Worm (Caenorhabditis elegans) whole organism, L1 larva: ENCODE measurements around the gene ttr-29.

Experiments
- C04F5.9 ChIP-seq: sonication (generic microtip); optimal IDR thresholded peaks from 2 replicates; lab custom pipeline; 2016; ENCODE audit warnings: missing genetic modification characterization, missing compliant biosample characterization
- C16A3.4 ChIP-seq: fragments of 150-350 bp; optimal IDR thresholded peaks from 2 replicates; lab custom pipeline; 2014; ENCODE audit warnings: missing biosample characterization, missing genetic modification characterization
- C34B4.2 ChIP-seq: sonication (generic microtip); optimal IDR thresholded peaks from 2 replicates; lab custom pipeline; 2017; ENCODE audit warnings: mild to moderate bottlenecking, missing genetic modification characterization, missing compliant biosample characterization
- F16B12.6 ChIP-seq: fragments of 150-350 bp; optimal IDR thresholded peaks from 2 replicates; lab custom pipeline; 2014; ENCODE audit warnings: missing biosample characterization, missing genetic modification characterization
- blmp-1 ChIP-seq: fragments of 150-350 bp; optimal IDR thresholded peaks from 2 replicates; lab custom pipeline; 2014; ENCODE audit warnings: missing biosample characterization, missing genetic modification characterization
- ceh-63 ChIP-seq: fragments of 200-800 bp; sonication (Bioruptor generic); optimal IDR thresholded peaks from 2 replicates; lab custom pipeline; 2018; ENCODE audit warnings: mild to moderate bottlenecking, missing genetic modification characterization, missing compliant biosample characterization
- ceh-88 ChIP-seq: fragments of 200-800 bp; sonication (Bioruptor generic); IDR thresholded peaks from 2 replicates; pipeline ENCODE4 v1.3.6; 2022; ENCODE audit warnings: missing genetic modification characterization, missing compliant biosample characterization
- ces-1 ChIP-seq: fragments of 150-350 bp; optimal IDR thresholded peaks from 2 replicates; lab custom pipeline; 2014; ENCODE audit warnings: missing biosample characterization, missing genetic modification reagents, missing genetic modification characterization
- dpl-1 ChIP-seq, 3 experiments: fragments of 150-350 bp in 2 of 3; sonication (generic microtip) in 1 of 3; optimal IDR thresholded peaks; 2 replicates each; lab custom pipeline; 2014 to 2017; ENCODE audit warnings: missing biosample characterization in 3 of 3, missing genetic modification characterization in 3 of 3, missing genetic modification reagents in 3 of 3
- efl-3 ChIP-seq: fragments of 200-800 bp; sonication (Bioruptor generic); optimal IDR thresholded peaks from 2 replicates; lab custom pipeline; 2018; ENCODE audit warnings: mild to moderate bottlenecking, missing genetic modification characterization, missing compliant biosample characterization
- egl-13 ChIP-seq: sonication (generic microtip); optimal IDR thresholded peaks from 2 replicates; lab custom pipeline; 2016; ENCODE audit warnings: missing genotype, missing genetic modification reagents, missing genetic modification characterization, missing compliant biosample characterization
- egl-27 ChIP-seq, 2 experiments: fragments of 150-350 bp in 1 of 2; sonication (generic microtip); optimal IDR thresholded peaks; 3 replicates each; lab custom pipeline; 2017 to 2018; ENCODE audit warnings: missing biosample characterization in 2 of 2, missing genetic modification characterization in 2 of 2, missing genetic modification reagents in 2 of 2
- elt-2 ChIP-seq: sonication (generic microtip); optimal IDR thresholded peaks from 2 replicates; lab custom pipeline; 2016; ENCODE audit warnings: missing genetic modification characterization, mild to moderate bottlenecking, inconsistent platforms, missing compliant biosample characterization, missing genetic modification reagents
- elt-3 ChIP-seq, 6 experiments: fragments of 150-350 bp in 1 of 6; sonication (generic microtip); optimal IDR thresholded peaks; 2 replicates each; lab custom pipeline; 2017 to 2018; ENCODE audit warnings: missing biosample characterization in 6 of 6, missing genetic modification characterization in 6 of 6, inconsistent platforms in 1 of 6
- fkh-10 ChIP-seq: sonication (generic microtip); optimal IDR thresholded peaks from 2 replicates; lab custom pipeline; 2017; ENCODE audit warnings: missing biosample characterization, missing genetic modification reagents, missing genetic modification characterization
- fkh-4 ChIP-seq: sonication (generic microtip); optimal IDR thresholded peaks from 2 replicates; lab custom pipeline; 2016; ENCODE audit warnings: missing compliant biosample characterization, missing genetic modification characterization, borderline replicate concordance
- hlh-4 ChIP-seq: sonication (generic microtip); optimal IDR thresholded peaks from 2 replicates; lab custom pipeline; 2016; ENCODE audit warnings: mild to moderate bottlenecking, missing genetic modification characterization, missing compliant biosample characterization
- hpl-2 ChIP-seq: fragments of 150-350 bp; optimal IDR thresholded peaks from 2 replicates; lab custom pipeline; 2014; ENCODE audit warnings: missing biosample characterization, missing genetic modification reagents, missing genetic modification characterization
- irx-1 ChIP-seq: sonication (generic microtip); optimal IDR thresholded peaks from 2 replicates; lab custom pipeline; 2016; ENCODE audit warnings: missing genetic modification characterization, missing compliant biosample characterization
- isw-1 ChIP-seq: fragments of 200-800 bp; sonication (Bioruptor generic); IDR thresholded peaks from 2 replicates; pipeline ENCODE4 v1.3.6; 2022; ENCODE audit warnings: missing genetic modification characterization, missing compliant biosample characterization
- jun-1 ChIP-seq: fragments of 150-350 bp; optimal IDR thresholded peaks from 2 replicates; lab custom pipeline; 2014; ENCODE audit warnings: missing biosample characterization, missing genetic modification reagents, missing genetic modification characterization
- lin-35 ChIP-seq, 2 experiments: fragments of 150-350 bp; optimal IDR thresholded peaks; 2 replicates each; lab custom pipeline; 2014; ENCODE audit warnings: missing biosample characterization in 2 of 2, missing genetic modification characterization in 2 of 2, missing genetic modification reagents in 2 of 2
- lsy-2 ChIP-seq, 2 experiments: fragments of 150-350 bp; optimal IDR thresholded peaks; 2 replicates each; lab custom pipeline; 2014; ENCODE audit warnings: missing biosample characterization in 2 of 2, missing genetic modification characterization in 2 of 2
- mab-9 ChIP-seq: fragments of 200-800 bp; sonication (Bioruptor generic); IDR thresholded peaks from 2 replicates; pipeline ENCODE4 v1.3.6; 2022; ENCODE audit warnings: missing genetic modification reagents, missing genetic modification characterization, missing compliant biosample characterization
- nhr-11 ChIP-seq: fragments of 150-350 bp; optimal IDR thresholded peaks from 2 replicates; lab custom pipeline; 2014; ENCODE audit warnings: missing biosample characterization, missing genetic modification characterization
- nhr-20 ChIP-seq: sonication (generic microtip); optimal IDR thresholded peaks from 2 replicates; lab custom pipeline; 2016; ENCODE audit warnings: mild to moderate bottlenecking, missing genetic modification characterization, missing compliant biosample characterization
- nhr-28 ChIP-seq: fragments of 150-350 bp; optimal IDR thresholded peaks from 2 replicates; lab custom pipeline; 2014; ENCODE audit warnings: missing biosample characterization, missing genetic modification characterization
- nhr-71 ChIP-seq: sonication (generic microtip); optimal IDR thresholded peaks from 2 replicates; lab custom pipeline; 2016; ENCODE audit warnings: mild to moderate bottlenecking, missing genetic modification characterization, moderate library complexity, missing compliant biosample characterization
- nhr-76 ChIP-seq: sonication (generic microtip); optimal IDR thresholded peaks from 2 replicates; lab custom pipeline; 2017; ENCODE audit warnings: missing biosample characterization, missing genetic modification characterization
- nhr-77 ChIP-seq: fragments of 150-350 bp; optimal IDR thresholded peaks from 2 replicates; lab custom pipeline; 2014; ENCODE audit warnings: missing biosample characterization, missing genetic modification characterization
- nhr-85 ChIP-seq: sonication (generic microtip); peaks from one replicate; lab custom pipeline; 2016; ENCODE audit warnings: missing genetic modification characterization, inconsistent platforms, missing compliant biosample characterization
- nhr-90 ChIP-seq: sonication (generic microtip); optimal IDR thresholded peaks from 2 replicates; lab custom pipeline; 2016; ENCODE audit warnings: mild to moderate bottlenecking, missing genetic modification characterization, missing compliant biosample characterization; ENCODE audit not compliant: poor library complexity
- pqm-1 ChIP-seq: sonication (generic microtip); optimal IDR thresholded peaks from 3 replicates; lab custom pipeline; 2017; ENCODE audit warnings: missing biosample characterization, missing genetic modification characterization
- skn-1 ChIP-seq: fragments of 150-350 bp; optimal IDR thresholded peaks from 2 replicates; lab custom pipeline; 2014; ENCODE audit warnings: missing biosample characterization, missing genetic modification characterization
- sox-4 ChIP-seq: sonication (generic microtip); optimal IDR thresholded peaks from 2 replicates; lab custom pipeline; 2016; ENCODE audit warnings: missing genetic modification characterization, missing compliant biosample characterization
- sptf-1 ChIP-seq: fragments of 150-350 bp; optimal IDR thresholded peaks from 2 replicates; lab custom pipeline; 2014; ENCODE audit warnings: missing biosample characterization, missing genetic modification characterization
- tlp-1 ChIP-seq: fragments of 150-350 bp; optimal IDR thresholded peaks from 2 replicates; lab custom pipeline; 2014; ENCODE audit warnings: missing biosample characterization, missing genetic modification characterization
- unc-130 ChIP-seq: fragments of 150-350 bp; optimal IDR thresholded peaks from 2 replicates; lab custom pipeline; 2017; ENCODE audit warnings: missing biosample characterization, missing genetic modification characterization, inconsistent platforms
- unc-86 ChIP-seq: sonication (generic microtip); optimal IDR thresholded peaks from 2 replicates; lab custom pipeline; 2016; ENCODE audit warnings: missing genetic modification characterization, missing compliant biosample characterization
- unc-98 ChIP-seq: fragments of 200-800 bp; sonication (Bioruptor generic); IDR thresholded peaks from 2 replicates; pipeline ENCODE4 v1.3.6; 2022; ENCODE audit warnings: missing genetic modification characterization, missing compliant biosample characterization
- vab-15 ChIP-seq: sonication (generic microtip); optimal IDR thresholded peaks from 2 replicates; lab custom pipeline; 2017; ENCODE audit warnings: missing genotype, mild to moderate bottlenecking, missing genetic modification characterization, missing compliant biosample characterization
- zag-1 ChIP-seq: fragments of 150-350 bp; optimal IDR thresholded peaks from 2 replicates; lab custom pipeline; 2014; ENCODE audit warnings: missing biosample characterization, missing genetic modification characterization
- ztf-11 ChIP-seq, 2 experiments: sonication (generic microtip); optimal IDR thresholded peaks; 2 replicates each; lab custom pipeline; 2016 to 2017; ENCODE audit warnings: missing genetic modification characterization in 2 of 2, missing biosample characterization in 1 of 2, missing compliant biosample characterization in 1 of 2

Gene ttr-29

DNA sequence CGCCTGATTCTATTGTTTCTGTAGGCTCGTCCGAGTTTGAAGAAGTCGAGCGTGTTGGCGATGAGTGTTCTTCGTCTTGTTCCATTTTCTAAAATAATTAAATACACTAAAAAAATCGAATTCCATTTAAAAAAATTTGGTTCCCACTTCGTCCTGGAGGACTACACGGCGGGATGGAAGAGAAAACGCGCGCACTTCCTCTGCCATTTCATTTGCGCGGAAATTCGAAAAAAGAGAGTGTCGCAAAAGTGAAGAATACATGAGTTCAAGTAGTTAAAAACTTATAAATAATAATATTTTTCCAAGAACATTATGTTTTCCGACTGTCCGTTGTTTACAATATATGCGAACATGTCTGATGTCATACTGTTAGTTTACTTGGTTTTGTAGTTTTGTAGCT, 36.7 kb downstream of the ttr-29 start, which contains the start of gene T07F10.3 (continued):
- TF ChIP-seq nhr-76 (tag; lab: Kevin White, UChicago) (peak; percentile 8), pqm-1 (tag; lab: Kevin White, UChicago) (no peak), hpl-2 (GFP tag; lab: Kevin White, UChicago) (no peak), sox-4 (peak; percentile 97), fkh-4 (tag; lab: Kevin White, UChicago) (peak; percentile 99), zag-1 (tag; lab: Kevin White, UChicago) (no peak), nhr-90 (peak; percentile 98), nhr-85 (tag; lab: Kevin White, UChicago) (peak; percentile 99), nhr-20 (peak; percentile 96), F16B12.6 (tag; lab: Kevin White, UChicago) (peak; percentile 55), nhr-11 (peak; percentile 71), ztf-11 (tag; optimal IDR thresholded peaks at IDR 0.05; lab: Kevin White, UChicago) (peak in 1 of 2 experiments; percentile 99), irx-1 (peak; percentile 99), C34B4.2 (tag; lab: Kevin White, UChicago) (no peak), C04F5.9 (tag; lab: Kevin White, UChicago) (peak; percentile 95), nhr-77 (tag; lab: Kevin White, UChicago) (peak; percentile 46), ceh-88 (peak; percentile 88), tlp-1 (tag; lab: Kevin White, UChicago) (no peak), fkh-10 (GFP tag; lab: Kevin White, UChicago) (peak; percentile 8), unc-130 (peak; percentile 87), mab-9 (peak; percentile 91), sptf-1 (tag; lab: Kevin White, UChicago) (no peak), ceh-63 (GFP tag; lab: Kevin White, UChicago) (peak; percentile 88), elt-3 (tag; optimal IDR thresholded peaks at IDR 0.05; lab: Kevin White, UChicago) (peak in 2 of 6 experiments; percentile 60 to 69), C16A3.4 (peak; percentile 77), elt-2 (tag; lab: Kevin White, UChicago) (peak; percentile 92), hlh-4 (tag; lab: Kevin White, UChicago) (peak; percentile 93), vab-15 (tag; lab: Kevin White, UChicago) (peak; percentile 86), unc-86 (tag; lab: Kevin White, UChicago) (peak; percentile 93), lsy-2 (tag; optimal IDR thresholded peaks at IDR 0.05; lab: Kevin White, UChicago) (peak; percentile 87 to 93), egl-27 (tag; optimal IDR thresholded peaks at IDR 0.05; lab: Kevin White, UChicago) (no peak), unc-98 (GFP tag; lab: Robert Waterston, UW) (peak; percentile 90), skn-1 (tag; lab: Kevin White, UChicago) (peak; percentile 88), dpl-1 (GFP tag; optimal IDR thresholded peaks at IDR 0.05; lab: Kevin White, UChicago) (peak; percentile 96 to 98 (median 98)), nhr-28 (peak; percentile 16), isw-1 (peak; percentile 92), jun-1 (tag; lab: Kevin White, UChicago) (peak; percentile 73), nhr-71 (tag; lab: Kevin White, UChicago) (peak; percentile 97), efl-3 (GFP tag; lab: Kevin White, UChicago) (peak; percentile 90), blmp-1 (tag; lab: Kevin White, UChicago) (peak; percentile 76), ces-1 (no peak), egl-13 (tag; lab: Kevin White, UChicago) (peak; percentile 98)

DNA sequence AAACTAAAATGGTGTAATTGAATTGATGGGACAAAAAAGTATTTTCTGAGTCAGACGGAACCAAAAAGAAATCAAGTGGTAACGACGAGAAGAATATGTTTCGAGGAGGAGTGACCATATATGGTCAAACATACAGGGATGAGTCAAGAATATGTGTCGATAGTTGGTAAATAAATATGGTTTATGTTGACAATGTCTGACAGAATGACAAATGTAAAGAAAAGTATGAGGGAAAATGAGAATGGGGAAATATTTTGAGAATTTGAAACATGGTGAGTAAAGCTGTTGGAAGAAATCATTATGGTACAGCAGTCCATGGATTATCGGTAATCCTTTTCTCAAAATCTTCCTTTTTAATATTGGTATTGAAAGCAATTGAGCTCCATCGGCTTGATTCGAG, 38.6 kb downstream of the ttr-29 start, which contains the start of gene nspg-1:
Gene nspg-1 (minus strand): TSS at position 101 of the 400 bp plus-strand sequence.
- TF ChIP-seq unc-130 = no peak
- no peak for TF ChIP-seq ceh-63 (GFP tag; lab: Kevin White, UChicago)
- TF ChIP-seq hlh-4 (tag; lab: Kevin White, UChicago) = no peak
- no peak for TF ChIP-seq lin-35 (GFP tag; optimal IDR thresholded peaks at IDR 0.05; lab: Kevin White, UChicago)
- no peak for TF ChIP-seq ces-1
